Worm (Caenorhabditis elegans) whole organism, L4 larva: ENCODE results near the gene F11A5.18.

Experiments
- ctbp-1 ChIP-seq: fragments of 200-800 bp; sonication (Bioruptor generic); IDR thresholded peaks from 2 replicates; pipeline ENCODE4 v1.3.6; 2022; ENCODE audit warnings: missing genetic modification reagents, missing genetic modification characterization, missing compliant biosample characterization
- dve-1 ChIP-seq: sonication (generic microtip); optimal IDR thresholded peaks from 2 replicates; lab custom pipeline; 2017; ENCODE audit warnings: antibody characterized with exemption, mild to moderate bottlenecking, missing genetic modification characterization, missing compliant biosample characterization; ENCODE audit not compliant: insufficient read depth
- fos-1 ChIP-seq: fragments of 150-350 bp; optimal IDR thresholded peaks from 2 replicates; lab custom pipeline; 2014; ENCODE audit warnings: missing biosample characterization, missing genetic modification characterization
- skn-1 ChIP-seq: fragments of 150-350 bp; optimal IDR thresholded peaks from 2 replicates; lab custom pipeline; 2014; ENCODE audit warnings: missing biosample characterization, missing genetic modification characterization
- snpc-4 ChIP-seq: fragments of 150-350 bp; optimal IDR thresholded peaks from 2 replicates; lab custom pipeline; 2014; ENCODE audit warnings: missing biosample characterization, missing genetic modification characterization
- unc-62 ChIP-seq, 3 experiments: fragments of 150-350 bp in 1 of 3; sonication (generic microtip); optimal IDR thresholded peaks in 2 of 3; peaks in 1 of 3; 1 replicate in 1 of 3; 2 replicates in 2 of 3; lab custom pipeline; 2014 to 2017; ENCODE audit warnings: missing biosample characterization in 3 of 3, missing genetic modification characterization in 3 of 3, missing genetic modification reagents in 3 of 3, missing genotype in 1 of 3

DNA sequence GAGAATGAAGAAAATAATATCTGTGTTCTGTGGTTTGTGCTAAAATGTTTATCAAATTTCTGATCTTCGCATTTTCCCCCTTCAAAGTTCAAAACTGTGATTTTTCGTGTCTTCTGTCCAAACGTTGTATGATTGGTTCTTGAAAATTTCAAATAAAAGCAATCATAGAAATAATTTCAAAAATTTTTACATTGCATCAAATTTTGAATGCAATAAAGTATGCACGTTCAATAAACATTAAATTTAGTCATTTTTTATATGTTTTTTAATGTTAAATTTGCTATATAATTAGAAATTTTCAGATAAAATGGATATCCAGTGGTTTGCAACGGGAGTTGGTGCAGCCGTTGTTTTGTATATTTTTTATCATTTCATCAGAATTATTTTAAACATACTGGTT, 21.3 kb downstream of the F11A5.18 start, which contains the start of gene stdh-2:
- no peak for TF ChIP-seq dve-1 (tag; lab: Kevin White, UChicago)
- no peak for TF ChIP-seq unc-62 (GFP tag; optimal IDR thresholded peaks at IDR 0.05 in 1 of 2; lab: Kevin White, UChicago)
- no peak for TF ChIP-seq unc-62 (tag; optimal IDR thresholded peaks at IDR 0.05; lab: Kevin White, UChicago)
- TF ChIP-seq snpc-4 (tag; lab: Kevin White, UChicago), result no peak
- TF ChIP-seq fos-1 (tag; lab: Kevin White, UChicago), result no peak
- TF ChIP-seq ctbp-1 (GFP tag; lab: Robert Waterston, UW), result no peak
- TF ChIP-seq skn-1 (tag; lab: Kevin White, UChicago), result no peak
